Worm (Caenorhabditis elegans) whole organism, dauer: Measurements from ENCODE around the gene trap-3.

Experiments
- unc-62 ChIP-seq: sonication (generic microtip); optimal IDR thresholded peaks from 2 replicates; lab custom pipeline; 2017; ENCODE audit warnings: missing biosample characterization, missing genetic modification reagents, missing genetic modification characterization

Gene trap-3

DNA sequence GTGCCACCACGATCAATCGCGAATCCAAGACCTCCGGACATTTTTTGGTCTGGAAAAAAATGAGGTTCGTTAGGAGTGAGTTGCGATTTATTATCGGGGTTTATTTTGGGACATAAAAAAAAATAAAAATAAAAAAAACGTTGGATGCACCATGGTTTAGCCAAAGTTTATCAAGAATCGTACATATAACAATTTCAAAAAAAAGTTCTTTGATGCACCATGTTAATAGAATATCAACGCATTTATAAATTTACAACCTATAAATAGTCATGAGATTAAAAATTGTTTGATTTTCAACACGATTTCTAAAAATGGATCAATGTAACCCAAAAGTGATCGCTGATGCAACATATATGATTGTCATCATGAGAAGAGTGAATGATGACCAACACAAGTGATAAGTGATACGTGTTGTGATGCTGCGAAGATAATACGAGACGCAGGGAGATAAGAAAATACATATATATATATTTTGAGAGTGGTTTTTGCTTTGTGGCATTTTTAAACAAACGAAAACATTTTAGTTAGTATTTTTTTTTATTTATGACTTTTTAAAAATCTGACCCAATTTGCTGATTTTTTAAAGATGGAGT is 23.2 kb downstream of the trap-3 start, which contains the start of gene Y38F2AR.12:
Y38F2AR.12 (minus strand) TSS at position 51 of the 593 bp plus-strand sequence.
- no peak for TF ChIP-seq unc-62

DNA sequence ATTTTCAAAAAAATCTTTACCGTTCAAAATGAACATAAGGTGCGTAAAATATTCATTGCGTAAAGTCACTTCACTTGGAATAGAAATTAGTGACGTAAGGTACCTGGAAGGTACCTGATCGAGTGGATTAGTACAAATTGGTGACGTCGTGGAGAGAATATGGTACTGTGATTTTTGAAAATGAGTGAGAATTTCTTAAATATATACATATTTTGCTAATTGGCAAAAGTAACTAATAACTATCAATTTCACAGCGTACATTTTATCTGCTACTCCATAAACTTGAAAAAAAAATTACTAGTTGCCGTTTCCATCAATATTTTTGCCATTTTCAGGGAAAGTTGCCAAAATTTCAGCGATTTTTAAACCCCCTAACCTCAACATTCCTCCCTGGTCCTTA is 27.5 kb downstream of the trap-3 start:
- TF ChIP-seq unc-62 = no peak

DNA sequence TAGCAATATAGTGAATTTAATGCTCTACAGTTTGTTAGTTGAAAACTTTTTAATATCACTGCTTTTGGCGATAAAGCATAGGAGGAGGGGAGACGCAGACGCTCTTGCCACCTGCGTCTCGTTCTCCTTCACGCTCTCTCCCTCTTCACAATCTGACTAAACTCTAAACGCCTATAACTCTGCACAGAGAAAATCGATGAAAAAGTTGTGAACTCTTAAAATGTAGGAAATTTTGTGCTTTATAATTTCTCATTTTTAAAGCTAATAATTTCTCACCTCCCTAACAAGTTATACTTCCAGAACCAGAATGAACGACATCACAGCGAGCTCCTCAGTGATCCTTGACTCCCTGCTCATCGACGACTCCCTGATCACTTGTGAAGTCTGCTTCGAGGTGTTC is 43.4 kb downstream of the trap-3 start, which contains the start of gene C45G7.4:
C45G7.4 (plus strand) TSS at position 301 of the 400 bp plus-strand sequence.
- no peak for TF ChIP-seq unc-62

DNA sequence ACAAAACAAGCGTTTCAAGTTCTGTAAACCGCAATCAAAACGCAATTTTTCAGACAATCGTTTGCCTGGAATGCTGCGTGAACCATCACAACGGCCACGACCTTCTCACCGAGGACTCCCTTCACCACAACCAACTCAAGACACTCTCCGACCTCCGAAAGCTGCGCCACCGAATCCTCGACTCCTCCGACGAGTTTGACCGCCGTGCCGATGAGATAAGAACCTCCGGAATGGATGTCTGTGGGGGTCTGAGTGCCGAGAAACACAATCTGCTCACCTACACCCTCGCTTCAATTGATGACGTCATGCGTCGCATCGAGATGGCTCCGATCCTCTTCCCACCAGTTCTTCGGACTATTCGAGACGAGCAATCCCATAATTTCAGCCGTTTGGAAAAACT is 45.1 kb downstream of the trap-3 start:
- no peak for TF ChIP-seq unc-62
